Worm (Caenorhabditis elegans): ENCODE results near the gene W02B3.3.

W02B3.3 gene

ce11 chrIII:675413-675812, 7.2 kb upstream of the W02B3.3 start (continued):
- no peak for TF ChIP-seq tlp-1 (tag; optimal IDR thresholded peaks at IDR 0.05)
- no peak for TF ChIP-seq egl-13 (tag; optimal IDR thresholded peaks at IDR 0.05)
- no peak for TF ChIP-seq sptf-1 (tag; optimal IDR thresholded peaks at IDR 0.05)
- TF ChIP-seq nhr-71 (tag; optimal IDR thresholded peaks at IDR 0.05), result peak; percentile 29
- TF ChIP-seq zag-1 (tag; optimal IDR thresholded peaks at IDR 0.05), result no peak
- TF ChIP-seq tbx-2 (tag; optimal IDR thresholded peaks at IDR 0.05), result no peak
- TF ChIP-seq unc-98 (GFP tag; IDR thresholded peaks at IDR 0.05), result no peak
- no peak for TF ChIP-seq aly-2 (tag; optimal IDR thresholded peaks at IDR 0.05)
- no peak for TF ChIP-seq pqm-1 (tag; optimal IDR thresholded peaks at IDR 0.05)
- TF ChIP-seq pag-3 (tag; optimal IDR thresholded peaks at IDR 0.05; ENCODE audit: borderline replicate concordance, insufficient read depth), result no peak
- peak; percentile 2 to 31 for TF ChIP-seq lsy-2 (tag; optimal IDR thresholded peaks at IDR 0.05)
- TF ChIP-seq mab-9 (GFP tag; IDR thresholded peaks at IDR 0.05), result no peak
- TF ChIP-seq mdl-1 (tag; optimal IDR thresholded peaks at IDR 0.05), result no peak
- no peak for TF ChIP-seq lin-15B (tag; optimal IDR thresholded peaks at IDR 0.05)
- TF ChIP-seq nhr-11 (tag; optimal IDR thresholded peaks at IDR 0.05), result no peak
- TF ChIP-seq xbp-1 (tag; optimal IDR thresholded peaks at IDR 0.05), result no peak
- no peak for TF ChIP-seq elt-2 (tag; optimal IDR thresholded peaks at IDR 0.05)
- TF ChIP-seq egl-27 (tag; optimal IDR thresholded peaks at IDR 0.05), result no peak
- TF ChIP-seq Y116A8C.19 (tag; optimal IDR thresholded peaks at IDR 0.05; ENCODE audit: borderline replicate concordance), result no peak
- TF ChIP-seq sup-37 (GFP tag; optimal IDR thresholded peaks at IDR 0.05), result no peak
- TF ChIP-seq hlh-4 (tag; optimal IDR thresholded peaks at IDR 0.05), result no peak
- peak; percentile 82 for TF ChIP-seq ces-1 (GFP tag; optimal IDR thresholded peaks at IDR 0.05)
- no peak for TF ChIP-seq lir-3 (tag; optimal IDR thresholded peaks at IDR 0.05; ENCODE audit: poor library complexity)
- peak; percentile 76 for TF ChIP-seq lin-14 (GFP tag; optimal IDR thresholded peaks at IDR 0.05)
- no peak for TF ChIP-seq C16A3.4 (tag; optimal IDR thresholded peaks at IDR 0.05)
- TF ChIP-seq C34B4.2 (tag; optimal IDR thresholded peaks at IDR 0.05), result no peak
- TF ChIP-seq hlh-17 (GFP tag; optimal IDR thresholded peaks at IDR 0.05; ENCODE audit: borderline replicate concordance), result no peak
- peak in 1 of 3 experiments; percentile 36 for TF ChIP-seq ceh-82 (tag; optimal IDR thresholded peaks at IDR 0.05)
- TF ChIP-seq F16B12.6 (tag; optimal IDR thresholded peaks at IDR 0.05), result no peak
- no peak for TF ChIP-seq unc-130 (tag; optimal IDR thresholded peaks at IDR 0.05)
- TF ChIP-seq jun-1 (tag; optimal IDR thresholded peaks at IDR 0.05), result no peak
- TF ChIP-seq sox-4 (tag; optimal IDR thresholded peaks at IDR 0.05), result no peak
- no peak for TF ChIP-seq elt-3 (tag; optimal IDR thresholded peaks at IDR 0.05)
- no peak for TF ChIP-seq ceh-63 (GFP tag; optimal IDR thresholded peaks at IDR 0.05)

- peak; percentile 17 for TF ChIP-seq dsc-1 (tag; optimal IDR thresholded peaks at IDR 0.05)
- no peak for TF ChIP-seq elt-3 (tag; optimal IDR thresholded peaks at IDR 0.05)
- TF ChIP-seq zag-1 (tag; optimal IDR thresholded peaks at IDR 0.05), result no peak
- no peak for TF ChIP-seq ama-1 (optimal IDR thresholded peaks at IDR 0.05)
- TF ChIP-seq pag-3 (tag; optimal IDR thresholded peaks at IDR 0.05; ENCODE audit: borderline replicate concordance, insufficient read depth), result no peak
- no peak for TF ChIP-seq skn-1 (tag; optimal IDR thresholded peaks at IDR 0.05)
- TF ChIP-seq mab-9 (GFP tag; IDR thresholded peaks at IDR 0.05), result no peak
- no peak for TF ChIP-seq nhr-12 (tag; optimal IDR thresholded peaks at IDR 0.05)
- no peak for TF ChIP-seq nhr-28 (tag; optimal IDR thresholded peaks at IDR 0.05)
- TF ChIP-seq vab-15 (tag; optimal IDR thresholded peaks at IDR 0.05), result no peak
- TF ChIP-seq hlh-4 (tag; optimal IDR thresholded peaks at IDR 0.05), result no peak
- no peak for TF ChIP-seq lin-39 (tag; optimal IDR thresholded peaks at IDR 0.05)
- peak; percentile 17 for TF ChIP-seq nhr-20 (tag; optimal IDR thresholded peaks at IDR 0.05)
- peak; percentile 39 for TF ChIP-seq xbp-1 (tag; optimal IDR thresholded peaks at IDR 0.05)
- peak; percentile 18 to 63 for TF ChIP-seq lsy-2 (tag; optimal IDR thresholded peaks at IDR 0.05)
- TF ChIP-seq unc-98 (GFP tag; IDR thresholded peaks at IDR 0.05), result no peak
- TF ChIP-seq nhr-76 (tag; optimal IDR thresholded peaks at IDR 0.05), result no peak
- no peak for TF ChIP-seq Y116A8C.19 (tag; optimal IDR thresholded peaks at IDR 0.05; ENCODE audit: borderline replicate concordance)
- no peak for TF ChIP-seq zip-4 (GFP tag; optimal IDR thresholded peaks at IDR 0.05)
- peak in 1 of 3 experiments; percentile 19 for TF ChIP-seq dpl-1 (GFP tag; optimal IDR thresholded peaks at IDR 0.05)
- peak; percentile 3 for TF ChIP-seq pax-3 (tag; optimal IDR thresholded peaks at IDR 0.05)
- TF ChIP-seq ztf-4 (tag; optimal IDR thresholded peaks at IDR 0.05), result no peak
- TF ChIP-seq lin-14 (GFP tag; optimal IDR thresholded peaks at IDR 0.05), result peak; percentile 94
- TF ChIP-seq lir-3 (tag; optimal IDR thresholded peaks at IDR 0.05; ENCODE audit: poor library complexity), result no peak
- no peak for TF ChIP-seq hlh-17 (GFP tag; optimal IDR thresholded peaks at IDR 0.05; ENCODE audit: borderline replicate concordance)
- no peak for TF ChIP-seq egl-27 (tag; optimal IDR thresholded peaks at IDR 0.05)
- TF ChIP-seq nhr-11 (tag; optimal IDR thresholded peaks at IDR 0.05), result no peak
- peak in 1 of 2 experiments; percentile 2 for TF ChIP-seq mdl-1 (tag; optimal IDR thresholded peaks at IDR 0.05)
- TF ChIP-seq fkh-4 (tag; optimal IDR thresholded peaks at IDR 0.05; ENCODE audit: borderline replicate concordance), result no peak
- no peak for TF ChIP-seq aha-1 (tag; optimal IDR thresholded peaks at IDR 0.05)
- peak; percentile 83 for TF ChIP-seq mef-2 (tag; optimal IDR thresholded peaks at IDR 0.05)
- no peak for TF ChIP-seq pqm-1 (tag; optimal IDR thresholded peaks at IDR 0.05)
Observed at ce11 chrIII:670994-671393, 2.8 kb upstream of the W02B3.3 start.
